Fruit fly (Drosophila melanogaster): ENCODE measurements around the gene zfh1.

The zfh1 gene

dm6 chr3R:30766922-30767504 lies 1.3 kb downstream of the zfh1 start (continued):
- TF ChIP-seq CG2875 (GFP tag; optimal IDR thresholded peaks at IDR 0.05) (peak; percentile 49), zen (tag; optimal IDR thresholded peaks at IDR 0.05) (peak; percentile 68), CG17612 (GFP tag; IDR thresholded peaks at IDR 0.05) (no peak), dmrt99B (tag; optimal IDR thresholded peaks at IDR 0.05) (no peak), nerfin-1 (tag; optimal IDR thresholded peaks at IDR 0.05) (peak; percentile 17), CG13123 (GFP tag; optimal IDR thresholded peaks at IDR 0.05) (peak; percentile 11), Trl (optimal IDR thresholded peaks at IDR 0.05) (no peak), Trl (GFP tag; optimal IDR thresholded peaks at IDR 0.05) (peak; percentile 18), CG8388 (GFP tag; optimal IDR thresholded peaks at IDR 0.05) (no peak), CG4707 (GFP tag; optimal IDR thresholded peaks at IDR 0.05) (peak; percentile 39), zfh1 (GFP tag; IDR thresholded peaks at IDR 0.05) (0 out of 3 replicates have a peak, but pooled peaks have one; percentile 5), da (GFP tag; optimal IDR thresholded peaks at IDR 0.05) (no peak), kah (GFP tag; optimal IDR thresholded peaks at IDR 0.05) (peak; percentile 15), CG10209 (GFP tag; optimal IDR thresholded peaks at IDR 0.05) (peak; percentile 25), CG16813 (GFP tag; IDR thresholded peaks at IDR 0.05; ENCODE audit: partially characterized antibody) (no peak), run (tag; optimal IDR thresholded peaks at IDR 0.05) (peak; percentile 4), Nf-YB (GFP tag; optimal IDR thresholded peaks at IDR 0.05) (peak; percentile 95), sens (GFP tag) (peak; percentile 83), Dad (GFP tag; optimal IDR thresholded peaks at IDR 0.05) (no peak), sr (GFP tag; IDR thresholded peaks at IDR 0.05) (peak; percentile 74; the same call in 2 of the 3 replicates), CG18599 (GFP tag; optimal IDR thresholded peaks at IDR 0.05) (peak; percentile 27), kni (GFP tag; optimal IDR thresholded peaks at IDR 0.05) (peak; percentile 59), HLH54F (GFP tag; optimal IDR thresholded peaks at IDR 0.05) (no peak)

dm6 chr3R:30767556-30767955 lies 1.8 kb downstream of the zfh1 start:
- TF ChIP-seq nau (GFP tag; optimal IDR thresholded peaks at IDR 0.05) (peak; percentile 93), Bdp1 (GFP tag; optimal IDR thresholded peaks at IDR 0.05) (no peak), sens (GFP tag) (no peak), Ets65A (GFP tag) (no peak), CG12769 (tag; optimal IDR thresholded peaks at IDR 0.05) (peak; percentile 59), bsh (GFP tag; optimal IDR thresholded peaks at IDR 0.05) (no peak), CG33213 (GFP tag; optimal IDR thresholded peaks at IDR 0.05) (no peak)

dm6 chr3R:30770069-30770633 lies 4.4 kb downstream of the zfh1 start:
- TF ChIP-seq CG2116 (GFP tag; optimal IDR thresholded peaks at IDR 0.05) = no peak
- no peak for TF ChIP-seq CG34224 (GFP tag; IDR thresholded peaks at IDR 0.05; ENCODE audit: partially characterized antibody)
- no peak for TF ChIP-seq CG7839 (tag; optimal IDR thresholded peaks at IDR 0.05)
- TF ChIP-seq nerfin-1 (tag; optimal IDR thresholded peaks at IDR 0.05) = no peak
- TF ChIP-seq NFAT (GFP tag; IDR thresholded peaks at IDR 0.05) = no peak
- no peak for TF ChIP-seq gro (GFP tag; optimal IDR thresholded peaks at IDR 0.05)
- TF ChIP-seq D19A (tag; optimal IDR thresholded peaks at IDR 0.05) = no peak
- no peak for TF ChIP-seq tin (GFP tag; optimal IDR thresholded peaks at IDR 0.05)
- TF ChIP-seq CG10147 (GFP tag; optimal IDR thresholded peaks at IDR 0.05) = no peak
- TF ChIP-seq CG1024 (GFP tag; IDR thresholded peaks at IDR 0.05) = no peak
- no peak for TF ChIP-seq Dfd (GFP tag; optimal IDR thresholded peaks at IDR 0.05)
- no peak for TF ChIP-seq seq (GFP tag; IDR thresholded peaks at IDR 0.05)
- no peak for TF ChIP-seq phol (tag; optimal IDR thresholded peaks at IDR 0.05)
- TF ChIP-seq peb (GFP tag; IDR thresholded peaks at IDR 0.05) = no peak
- TF ChIP-seq crc (GFP tag; optimal IDR thresholded peaks at IDR 0.05) = no peak
- TF ChIP-seq zfh1 (GFP tag; IDR thresholded peaks at IDR 0.05) = peak; percentile 35; the same call in 1 of the 3 replicates
- no peak for TF ChIP-seq Trl (optimal IDR thresholded peaks at IDR 0.05)
- no peak for TF ChIP-seq Trl (GFP tag; optimal IDR thresholded peaks at IDR 0.05)
- no peak for TF ChIP-seq fd64A (GFP tag; optimal IDR thresholded peaks at IDR 0.05)
- TF ChIP-seq CG14014 (GFP tag; IDR thresholded peaks at IDR 0.05) = no peak
- TF ChIP-seq CoRest (tag; optimal IDR thresholded peaks at IDR 0.05) = no peak
- TF ChIP-seq CG31441 (GFP tag; IDR thresholded peaks at IDR 0.05) = no peak
- no peak for TF ChIP-seq Jarid2 (GFP tag; optimal IDR thresholded peaks at IDR 0.05)
